Worm (Caenorhabditis elegans) whole organism, L3 larva: Measurements from ENCODE around the gene col-14.

Experiments
- R02D3.7 ChIP-seq: fragments of 150-350 bp; optimal IDR thresholded peaks from 2 replicates; lab custom pipeline; 2014; ENCODE audit warnings: missing biosample characterization, missing genetic modification characterization
- ZK546.5 ChIP-seq: sonication (generic microtip); optimal IDR thresholded peaks from 2 replicates; lab custom pipeline; 2017; ENCODE audit warnings: missing biosample characterization, missing genetic modification characterization
- aly-2 ChIP-seq: fragments of 150-350 bp; optimal IDR thresholded peaks from 2 replicates; lab custom pipeline; 2014; ENCODE audit warnings: missing biosample characterization, missing genetic modification characterization
- ama-1 ChIP-seq: fragments of 150-350 bp; optimal IDR thresholded peaks from 2 replicates; lab custom pipeline; 2018
- ceh-28 ChIP-seq: fragments of 150-350 bp; optimal IDR thresholded peaks from 2 replicates; lab custom pipeline; 2014; ENCODE audit warnings: missing biosample characterization, missing genetic modification reagents, missing genetic modification characterization
- ceh-9 ChIP-seq: sonication (generic microtip); optimal IDR thresholded peaks from 2 replicates; lab custom pipeline; 2018; ENCODE audit warnings: missing biosample characterization, missing genetic modification characterization
- daf-12 ChIP-seq: fragments of 150-350 bp; optimal IDR thresholded peaks from 2 replicates; lab custom pipeline; 2014; ENCODE audit warnings: missing biosample characterization, missing genetic modification reagents, missing genetic modification characterization
- egl-27 ChIP-seq: sonication (generic microtip); optimal IDR thresholded peaks from 4 replicates; lab custom pipeline; 2017; ENCODE audit warnings: missing biosample characterization, missing genetic modification reagents, missing genetic modification characterization
- egl-5 ChIP-seq: fragments of 150-350 bp; optimal IDR thresholded peaks from 2 replicates; lab custom pipeline; 2017; ENCODE audit warnings: missing biosample characterization, missing genetic modification reagents, missing genetic modification characterization, inconsistent platforms
- elt-1 ChIP-seq: fragments of 150-350 bp; optimal IDR thresholded peaks from 2 replicates; lab custom pipeline; 2014; ENCODE audit warnings: missing biosample characterization, missing genetic modification characterization
- elt-2 ChIP-seq: sonication (generic microtip); optimal IDR thresholded peaks from 2 replicates; lab custom pipeline; 2016; ENCODE audit warnings: missing genetic modification reagents, mild to moderate bottlenecking, missing genetic modification characterization, missing compliant biosample characterization
- elt-3 ChIP-seq, 3 experiments: fragments of 150-350 bp in 1 of 3; sonication (generic microtip) in 2 of 3; optimal IDR thresholded peaks; 2 replicates in 2 of 3; 4 replicates in 1 of 3; lab custom pipeline; 2014 to 2017; ENCODE audit warnings: missing biosample characterization in 3 of 3, missing genetic modification characterization in 3 of 3
- fkh-10 ChIP-seq: sonication (generic microtip); optimal IDR thresholded peaks from 2 replicates; lab custom pipeline; 2017; ENCODE audit warnings: missing biosample characterization, missing genetic modification reagents, missing genetic modification characterization
- fkh-2 ChIP-seq: fragments of 150-350 bp; optimal IDR thresholded peaks from 2 replicates; lab custom pipeline; 2014; ENCODE audit warnings: missing biosample characterization, missing genetic modification reagents, missing genetic modification characterization
- fos-1 ChIP-seq: fragments of 150-350 bp; optimal IDR thresholded peaks from 2 replicates; lab custom pipeline; 2014; ENCODE audit warnings: missing biosample characterization, missing genetic modification characterization
- hmg-11 ChIP-seq: sonication (generic microtip); optimal IDR thresholded peaks from 2 replicates; lab custom pipeline; 2016; ENCODE audit warnings: missing genetic modification characterization, missing compliant biosample characterization
- jun-1 ChIP-seq: fragments of 150-350 bp; optimal IDR thresholded peaks from 2 replicates; lab custom pipeline; 2014; ENCODE audit warnings: missing biosample characterization, missing genetic modification reagents, missing genetic modification characterization
- lin-15B ChIP-seq: fragments of 150-350 bp; optimal IDR thresholded peaks from 2 replicates; lab custom pipeline; 2014; ENCODE audit warnings: missing biosample characterization, missing genetic modification characterization
- lin-39 ChIP-seq: fragments of 150-350 bp; optimal IDR thresholded peaks from 2 replicates; lab custom pipeline; 2018; ENCODE audit warnings: missing biosample characterization, missing genetic modification reagents, missing genetic modification characterization
- mdl-1 ChIP-seq: fragments of 150-350 bp; optimal IDR thresholded peaks from 2 replicates; lab custom pipeline; 2014; ENCODE audit warnings: missing biosample characterization, missing genetic modification characterization
- mml-1 ChIP-seq: fragments of 150-350 bp; sonication (generic microtip); optimal IDR thresholded peaks from 3 replicates; lab custom pipeline; 2014; ENCODE audit warnings: missing biosample characterization, missing genetic modification characterization
- nfya-1 ChIP-seq: sonication (generic microtip); optimal IDR thresholded peaks from 2 replicates; lab custom pipeline; 2017; ENCODE audit warnings: missing genetic modification characterization, mild to moderate bottlenecking, missing compliant biosample characterization, antibody characterized with exemption, moderate library complexity; ENCODE audit not compliant: insufficient read depth
- nhr-237 ChIP-seq: fragments of 150-350 bp; optimal IDR thresholded peaks from 2 replicates; lab custom pipeline; 2014; ENCODE audit warnings: missing biosample characterization, missing genetic modification characterization
- nhr-25 ChIP-seq: sonication (generic microtip); optimal IDR thresholded peaks from 2 replicates; lab custom pipeline; 2017; ENCODE audit warnings: missing biosample characterization, missing genetic modification characterization
- nhr-28 ChIP-seq: fragments of 150-350 bp; optimal IDR thresholded peaks from 2 replicates; lab custom pipeline; 2014; ENCODE audit warnings: missing biosample characterization, missing genetic modification characterization
- nhr-67 ChIP-seq: fragments of 150-350 bp; optimal IDR thresholded peaks from 2 replicates; lab custom pipeline; 2014; ENCODE audit warnings: missing biosample characterization, missing genetic modification characterization
- nhr-76 ChIP-seq: fragments of 150-350 bp; sonication (generic microtip); optimal IDR thresholded peaks from 5 replicates; lab custom pipeline; 2014; ENCODE audit warnings: missing biosample characterization, missing genetic modification characterization
- pqm-1 ChIP-seq: fragments of 150-350 bp; optimal IDR thresholded peaks from 2 replicates; lab custom pipeline; 2017; ENCODE audit warnings: missing biosample characterization, missing genetic modification characterization, inconsistent platforms
- sea-2 ChIP-seq: fragments of 150-350 bp; sonication (generic microtip); optimal IDR thresholded peaks from 4 replicates; lab custom pipeline; 2014; ENCODE audit warnings: missing biosample characterization, missing genetic modification reagents, missing genetic modification characterization
- snpc-4 ChIP-seq: fragments of 150-350 bp; optimal IDR thresholded peaks from 2 replicates; lab custom pipeline; 2014; ENCODE audit warnings: missing biosample characterization, missing genetic modification characterization
- unc-39 ChIP-seq: sonication (generic microtip); optimal IDR thresholded peaks from 4 replicates; lab custom pipeline; 2017; ENCODE audit warnings: missing biosample characterization, missing genetic modification characterization
- unc-62 ChIP-seq: fragments of 150-350 bp; sonication (generic microtip); optimal IDR thresholded peaks from 4 replicates; lab custom pipeline; 2014; ENCODE audit warnings: missing biosample characterization, missing genetic modification reagents, missing genetic modification characterization
- zag-1 ChIP-seq: fragments of 150-350 bp; optimal IDR thresholded peaks from 2 replicates; lab custom pipeline; 2014; ENCODE audit warnings: missing biosample characterization, missing genetic modification characterization
- ztf-11 ChIP-seq: fragments of 150-350 bp; optimal IDR thresholded peaks from 2 replicates; lab custom pipeline; 2014; ENCODE audit warnings: missing biosample characterization, missing genetic modification characterization
- ztf-4 ChIP-seq: fragments of 150-350 bp; optimal IDR thresholded peaks from 2 replicates; lab custom pipeline; 2014; ENCODE audit warnings: missing biosample characterization, missing genetic modification characterization

col-14 gene

ce11 chrIV:7723555-7723954 is 29.7 kb upstream of the col-14 start:
- TF ChIP-seq zag-1 (no peak), ztf-4 (no peak), egl-5 (peak; percentile 76), elt-3 (tag; optimal IDR thresholded peaks at IDR 0.05; lab: Kevin White, UChicago) (no peak), nhr-28 (no peak)

DNA sequence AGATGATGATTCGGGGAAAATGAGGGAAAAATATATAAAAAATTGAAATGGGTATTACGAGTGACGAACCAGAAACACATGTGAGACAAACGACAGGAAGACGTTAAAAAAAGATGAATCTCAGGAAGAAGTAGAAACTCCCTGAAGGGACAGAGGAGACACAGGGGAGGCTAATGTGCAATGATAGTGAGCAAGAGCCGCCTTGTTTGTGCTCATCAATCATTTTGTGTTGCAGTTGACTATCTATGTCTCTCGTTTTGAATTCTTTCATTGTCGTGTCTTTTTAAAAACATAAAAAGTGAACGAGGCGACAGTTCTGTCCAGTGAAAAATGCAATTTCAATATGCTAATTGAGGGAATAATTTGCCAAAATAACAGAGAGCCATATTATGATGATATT is 28.3 kb upstream of the col-14 start:
- no peak for TF ChIP-seq ama-1 (lab: Kevin White, UChicago)
- peak; percentile 73 for TF ChIP-seq lin-39 (tag; lab: Kevin White, UChicago)
- TF ChIP-seq, all 47 proteins: peak for 1

- TF ChIP-seq snpc-4 (tag; lab: Kevin White, UChicago): no peak
- TF ChIP-seq elt-2 (tag; lab: Kevin White, UChicago): peak; percentile 56
- TF ChIP-seq pqm-1: peak; percentile 8
- TF ChIP-seq, all 47 proteins: peak for 2
Observed at ce11 chrIV:7726325-7726724, 26.9 kb upstream of the col-14 start, which contains the start of gene C50F7.5. C50F7.5 (plus strand) TSS chrIV:7726719.

DNA sequence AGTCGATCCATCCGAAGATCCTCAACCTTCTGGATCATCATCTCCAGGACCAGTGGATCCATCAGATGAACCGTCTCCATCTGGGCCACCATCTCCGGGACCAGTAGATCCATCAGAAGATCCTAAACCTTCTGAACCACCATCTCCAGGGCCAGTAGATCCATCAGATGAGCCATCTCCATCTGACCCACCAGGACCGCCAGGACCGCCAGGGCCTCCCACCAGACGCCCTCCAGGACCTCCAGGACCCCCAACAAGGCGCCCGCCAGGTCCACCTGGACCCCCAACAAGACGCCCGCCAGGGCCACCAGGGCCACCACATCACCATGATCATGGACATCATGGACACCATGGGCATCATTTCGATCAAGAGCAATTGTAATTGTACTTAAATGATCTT is 25.9 kb upstream of the col-14 start:
- TF ChIP-seq fos-1 (tag; lab: Kevin White, UChicago): no peak
- no peak for TF ChIP-seq nhr-237 (tag; lab: Kevin White, UChicago)
- TF ChIP-seq unc-62: no peak
- TF ChIP-seq ztf-11: no peak
- no peak for TF ChIP-seq unc-39 (tag; lab: Kevin White, UChicago)
- no peak for TF ChIP-seq fkh-10 (GFP tag; lab: Kevin White, UChicago)
- no peak for TF ChIP-seq R02D3.7 (tag; lab: Kevin White, UChicago)
- TF ChIP-seq sea-2: no peak
- no peak for TF ChIP-seq ceh-28 (tag; lab: Kevin White, UChicago)
- TF ChIP-seq ceh-9 (tag; lab: Kevin White, UChicago): no peak
- no peak for TF ChIP-seq aly-2 (tag; lab: Kevin White, UChicago)
- no peak for TF ChIP-seq daf-12 (tag; lab: Kevin White, UChicago)
- TF ChIP-seq, all 47 proteins: peak for 0

- TF ChIP-seq nhr-76 (tag; lab: Kevin White, UChicago) (no peak), lin-15B (peak; percentile 14)
- TF ChIP-seq, all 47 proteins: peak for 1
Observed at ce11 chrIV:7728402-7728963, 24.7 kb upstream of the col-14 start, which contains the start of gene sucg-1. sucg-1 (plus strand) TSS chrIV:7728913.

- TF ChIP-seq R02D3.7 (tag; lab: Kevin White, UChicago) (no peak), egl-27 (tag; lab: Kevin White, UChicago) (no peak), fkh-10 (GFP tag; lab: Kevin White, UChicago) (no peak), nhr-28 (no peak)
Observed at ce11 chrIV:7731960-7732359, 21.2 kb upstream of the col-14 start, which contains the start of the genes C50F7.9 and C50F7.3. C50F7.9 (minus strand) TSS chrIV:7732060. C50F7.3 (plus strand) TSS chrIV:7732329.

ce11 chrIV:7734173-7734572 is 19.0 kb upstream of the col-14 start:
- TF ChIP-seq snpc-4 (tag; lab: Kevin White, UChicago): no peak
- no peak for TF ChIP-seq ceh-28 (tag; lab: Kevin White, UChicago)
- TF ChIP-seq mml-1 (tag; lab: Kevin White, UChicago): no peak
- no peak for TF ChIP-seq ztf-4
- no peak for TF ChIP-seq zag-1
- TF ChIP-seq elt-3 (tag; optimal IDR thresholded peaks at IDR 0.05; lab: Kevin White, UChicago): no peak
- no peak for TF ChIP-seq elt-2 (tag; lab: Kevin White, UChicago)
- TF ChIP-seq fkh-2 (tag; lab: Kevin White, UChicago): no peak
- TF ChIP-seq, all 47 proteins: peak for 0

- TF ChIP-seq mdl-1 (tag; lab: Kevin White, UChicago) (no peak), nfya-1 (tag; lab: Kevin White, UChicago) (no peak), nhr-25 (tag; lab: Kevin White, UChicago) (no peak), egl-27 (tag; lab: Kevin White, UChicago) (no peak), sea-2 (no peak), unc-39 (tag; lab: Kevin White, UChicago) (no peak), ZK546.5 (tag; lab: Kevin White, UChicago) (no peak), elt-1 (tag; lab: Kevin White, UChicago) (no peak), elt-2 (tag; lab: Kevin White, UChicago) (no peak), zag-1 (no peak), pqm-1 (no peak), nhr-76 (tag; lab: Kevin White, UChicago) (no peak), nhr-67 (tag; lab: Kevin White, UChicago) (no peak), ama-1 (lab: Kevin White, UChicago) (no peak), hmg-11 (no peak), jun-1 (no peak), nhr-28 (no peak)
Observed at ce11 chrIV:7734619-7735018, 18.6 kb upstream of the col-14 start, which contains the start of gene clx-1. clx-1 (plus strand) TSS chrIV:7734648.
